Fruit fly (Drosophila melanogaster): ENCODE measurements around the gene Rtnl1.

Rtnl1 gene

dm6 chr2L:4955094-4955823 lies 54.3 kb downstream of the Rtnl1 start, which contains the start of the genes Jon25Bi and Marcal1:
Gene Jon25Bi, minus strand, starts transcription at chr2L:4955144.
Gene Marcal1, plus strand, starts transcription at chr2L:4955509.
- no peak for TF ChIP-seq usp (GFP tag; optimal IDR thresholded peaks at IDR 0.05)

dm6 chr2L:4953086-4953570 lies 56.4 kb downstream of the Rtnl1 start, which contains the start of gene Jon25Bii:
Gene Jon25Bii, minus strand, starts transcription at chr2L:4953136.
- TF ChIP-seq psq (optimal IDR thresholded peaks at IDR 0.05), result no peak
- no peak for TF ChIP-seq Dll (optimal IDR thresholded peaks at IDR 0.05)
- no peak for TF ChIP-seq pan (optimal IDR thresholded peaks at IDR 0.05)
- TF ChIP-seq CG8478 (optimal IDR thresholded peaks at IDR 0.05), result no peak
- TF ChIP-seq EcR (GFP tag; optimal IDR thresholded peaks at IDR 0.05), result no peak
- TF ChIP-seq usp (GFP tag; optimal IDR thresholded peaks at IDR 0.05), result no peak

- TF ChIP-seq EcR (GFP tag; optimal IDR thresholded peaks at IDR 0.05) (no peak), usp (GFP tag; optimal IDR thresholded peaks at IDR 0.05) (no peak), pan (optimal IDR thresholded peaks at IDR 0.05) (no peak), Dll (optimal IDR thresholded peaks at IDR 0.05) (no peak), CG8478 (optimal IDR thresholded peaks at IDR 0.05) (no peak), psq (optimal IDR thresholded peaks at IDR 0.05) (no peak)
Measured at dm6 chr2L:4950667-4951066, 58.9 kb downstream of the Rtnl1 start, which contains the start of gene Jon25Biii. Gene Jon25Biii, minus strand, starts transcription at chr2L:4950767.

dm6 chr2L:4949453-4950045 lies 60.0 kb downstream of the Rtnl1 start, which contains the start of gene jet:
Gene jet, minus strand, starts transcription at chr2L:4949784.
- TF ChIP-seq usp (GFP tag; optimal IDR thresholded peaks at IDR 0.05) (no peak), Dll (optimal IDR thresholded peaks at IDR 0.05) (no peak), psq (optimal IDR thresholded peaks at IDR 0.05) (no peak), CG8478 (optimal IDR thresholded peaks at IDR 0.05) (no peak), EcR (GFP tag; optimal IDR thresholded peaks at IDR 0.05) (no peak), pan (optimal IDR thresholded peaks at IDR 0.05) (no peak)

dm6 chr2L:4945300-4945699 lies 64.2 kb downstream of the Rtnl1 start, which contains the start of the genes mRpL24 and betaggt-I:
Gene mRpL24, minus strand, starts transcription at chr2L:4945361.
Gene betaggt-I, plus strand, starts transcription at chr2L:4945579.
- TF ChIP-seq Dll (optimal IDR thresholded peaks at IDR 0.05), result no peak
- TF ChIP-seq pan (optimal IDR thresholded peaks at IDR 0.05), result no peak
- TF ChIP-seq EcR (GFP tag; optimal IDR thresholded peaks at IDR 0.05), result no peak
- no peak for TF ChIP-seq usp (GFP tag; optimal IDR thresholded peaks at IDR 0.05)
- TF ChIP-seq CG8478 (optimal IDR thresholded peaks at IDR 0.05), result no peak
- TF ChIP-seq psq (optimal IDR thresholded peaks at IDR 0.05), result no peak
